Fruit fly (Drosophila melanogaster) whole organism, embryonic: ENCODE results near the gene CG16956.

Source experiments
- Antp ChIP-seq: fragments of 200-800 bp; sonication (Bioruptor generic); optimal IDR thresholded peaks from 3 replicates; lab custom pipeline; 2016; ENCODE audit warnings: missing biosample characterization, missing genetic modification characterization
- Atf3 ChIP-seq: fragments of 200-800 bp; sonication (Bioruptor generic); optimal IDR thresholded peaks from 3 replicates; lab custom pipeline; 2016; ENCODE audit warnings: missing biosample characterization, missing genetic modification characterization
- BEAF-32 ChIP-seq: fragments of 200-800 bp; sonication (Bioruptor generic); optimal IDR thresholded peaks from 3 replicates; lab custom pipeline; 2017; ENCODE audit warnings: missing biosample characterization, missing genetic modification characterization, mild to moderate bottlenecking, moderate library complexity, missing genetic modification reagents
- C15 ChIP-seq: fragments of 200-800 bp; sonication (Bioruptor generic); IDR thresholded peaks from 3 replicates; pipeline ENCODE4 v1.3.6; 2022; ENCODE audit warnings: missing biosample characterization, missing genetic modification characterization
- CG12155 ChIP-seq: fragments of 200-800 bp; sonication (Bioruptor generic); optimal IDR thresholded peaks from 3 replicates; lab custom pipeline; 2016; ENCODE audit warnings: missing biosample characterization, missing genetic modification characterization
- CG12236 ChIP-seq: fragments of 200-800 bp; sonication (Bioruptor generic); optimal IDR thresholded peaks from 2 replicates; lab custom pipeline; 2016; ENCODE audit warnings: missing biosample characterization, missing genetic modification characterization
- CG15696 ChIP-seq: fragments of 200-800 bp; sonication (Bioruptor generic); optimal IDR thresholded peaks from 2 replicates; lab custom pipeline; 2019; ENCODE audit warnings: missing biosample characterization, mild to moderate bottlenecking, missing genetic modification characterization, moderate library complexity
- CG1603 ChIP-seq: fragments of 200-800 bp; sonication (Bioruptor generic); optimal IDR thresholded peaks from 2 replicates; lab custom pipeline; 2019; ENCODE audit warnings: missing biosample characterization, mild to moderate bottlenecking, missing genetic modification characterization, moderate library complexity
- CG17361 ChIP-seq: fragments of 200-800 bp; sonication (Bioruptor generic); IDR thresholded peaks from 3 replicates; pipeline ENCODE4 v1.3.6; 2022; ENCODE audit warnings: missing biosample characterization, missing genetic modification characterization
- CG17568 ChIP-seq: fragments of 200-800 bp; sonication (Bioruptor generic); optimal IDR thresholded peaks from 2 replicates; lab custom pipeline; 2018; ENCODE audit warnings: missing biosample characterization, mild to moderate bottlenecking, missing genetic modification characterization, moderate library complexity
- CG17912 ChIP-seq: fragments of 200-800 bp; sonication (Bioruptor generic); optimal IDR thresholded peaks from 2 replicates; lab custom pipeline; 2018; ENCODE audit warnings: missing biosample characterization, mild to moderate bottlenecking, missing genetic modification characterization
- CG2199 ChIP-seq: fragments of 200-800 bp; sonication (Bioruptor generic); IDR thresholded peaks from 3 replicates; pipeline ENCODE4 v1.3.6; 2022; ENCODE audit warnings: missing biosample characterization, missing genetic modification characterization
- CG2678 ChIP-seq: fragments of 200-800 bp; sonication (Bioruptor generic); optimal IDR thresholded peaks from 3 replicates; lab custom pipeline; 2019; ENCODE audit warnings: missing biosample characterization, mild to moderate bottlenecking, missing genetic modification characterization, moderate library complexity
- CG30431 ChIP-seq: fragments of 200-800 bp; sonication (Bioruptor generic); optimal IDR thresholded peaks from 2 replicates; lab custom pipeline; 2017; ENCODE audit warnings: missing biosample characterization, missing genetic modification characterization
- CG42726 ChIP-seq: fragments of 200-800 bp; sonication (Bioruptor generic); IDR thresholded peaks from 2 replicates; pipeline ENCODE4 v1.3.6; 2022; ENCODE audit warnings: missing biosample characterization, missing genetic modification characterization; ENCODE audit not compliant: partially characterized antibody
- CG43689 ChIP-seq: fragments of 200-800 bp; sonication (Bioruptor generic); IDR thresholded peaks from 2 replicates; pipeline ENCODE4 v1.3.6; 2022; ENCODE audit warnings: missing biosample characterization, missing genetic modification characterization
- CG4820 ChIP-seq: fragments of 200-800 bp; sonication (Bioruptor generic); optimal IDR thresholded peaks from 3 replicates; lab custom pipeline; 2016; ENCODE audit warnings: missing biosample characterization, missing genetic modification characterization
- CG6765 ChIP-seq: fragments of 200-800 bp; sonication (Bioruptor generic); optimal IDR thresholded peaks from 3 replicates; lab custom pipeline; 2017; ENCODE audit warnings: missing biosample characterization, mild to moderate bottlenecking, missing genetic modification characterization
- CG6854 ChIP-seq: fragments of 200-800 bp; sonication (Bioruptor generic); optimal IDR thresholded peaks from 3 replicates; lab custom pipeline; 2017; ENCODE audit warnings: missing biosample characterization, mild to moderate bottlenecking, missing genetic modification characterization
- CG7357 ChIP-seq: fragments of 200-800 bp; sonication (Bioruptor generic); IDR thresholded peaks from 3 replicates; pipeline ENCODE4 v1.3.6; 2022; ENCODE audit warnings: missing biosample characterization, missing genetic modification characterization
- CG7839 ChIP-seq: fragments of 200-800 bp; sonication (Bioruptor generic); optimal IDR thresholded peaks from 3 replicates; lab custom pipeline; 2018; ENCODE audit warnings: missing biosample characterization, mild to moderate bottlenecking, missing genetic modification characterization, moderate library complexity
- CG7987 ChIP-seq: fragments of 200-800 bp; sonication (Bioruptor generic); optimal IDR thresholded peaks from 2 replicates; lab custom pipeline; 2018; ENCODE audit warnings: missing biosample characterization, mild to moderate bottlenecking, missing genetic modification characterization, moderate library complexity
- CG8478 ChIP-seq: fragments of >200 bp; optimal IDR thresholded peaks from 2 replicates; lab custom pipeline; 2018
- CG9817 ChIP-seq: fragments of 200-800 bp; sonication (Bioruptor generic); optimal IDR thresholded peaks from 2 replicates; lab custom pipeline; 2018; ENCODE audit warnings: missing biosample characterization, mild to moderate bottlenecking, missing genetic modification characterization, moderate library complexity
- CTCF ChIP-seq: fragments of 200-800 bp; sonication (Bioruptor generic); optimal IDR thresholded peaks from 2 replicates; lab custom pipeline; 2017; ENCODE audit warnings: missing biosample characterization, mild to moderate bottlenecking, missing genetic modification characterization, moderate library complexity
- Camta ChIP-seq: fragments of 200-800 bp; sonication (Bioruptor generic); optimal IDR thresholded peaks from 2 replicates; lab custom pipeline; 2016; ENCODE audit warnings: missing biosample characterization, missing genetic modification characterization
- CkIIα-i1 ChIP-seq: fragments of 200-800 bp; sonication (Bioruptor generic); IDR thresholded peaks from 2 replicates; pipeline ENCODE4 v1.3.6; 2022; ENCODE audit warnings: missing biosample characterization, missing genetic modification characterization
- CoRest ChIP-seq: fragments of 200-800 bp; sonication (Bioruptor generic); optimal IDR thresholded peaks from 3 replicates; lab custom pipeline; 2018; ENCODE audit warnings: missing biosample characterization, mild to moderate bottlenecking, missing genetic modification characterization, moderate library complexity
- Doc3 ChIP-seq: fragments of 200-800 bp; sonication (Bioruptor generic); IDR thresholded peaks from 3 replicates; pipeline ENCODE4 v1.3.6; 2022; ENCODE audit warnings: missing biosample characterization, missing genetic modification characterization; ENCODE audit not compliant: partially characterized antibody
- H2.0 ChIP-seq: fragments of 200-800 bp; sonication (Bioruptor generic); IDR thresholded peaks from 2 replicates; pipeline ENCODE4 v1.3.6; 2022; ENCODE audit warnings: missing biosample characterization, missing genetic modification characterization
- Hey ChIP-seq: fragments of 200-800 bp; sonication (Bioruptor generic); optimal IDR thresholded peaks from 3 replicates; lab custom pipeline; 2018; ENCODE audit warnings: missing biosample characterization, mild to moderate bottlenecking, missing genetic modification characterization
- Hr39 ChIP-seq: fragments of >200 bp; optimal IDR thresholded peaks from 2 replicates; lab custom pipeline; 2017
- MBD-R2 ChIP-seq: fragments of 200-800 bp; sonication (Bioruptor generic); IDR thresholded peaks from 2 replicates; pipeline ENCODE4 v1.3.6; 2022; ENCODE audit warnings: missing biosample characterization, missing genetic modification characterization
- Mad ChIP-seq: fragments of 200-800 bp; sonication (Bioruptor generic); optimal IDR thresholded peaks from 2 replicates; lab custom pipeline; 2016; ENCODE audit warnings: missing biosample characterization, missing genetic modification characterization
- Poxn ChIP-seq: fragments of 200-800 bp; sonication (Bioruptor generic); IDR thresholded peaks from 2 replicates; pipeline ENCODE4 v1.3.6; 2022; ENCODE audit warnings: missing biosample characterization, missing genetic modification characterization
- Spps ChIP-seq: fragments of 200-800 bp; sonication (Bioruptor generic); optimal IDR thresholded peaks from 2 replicates; lab custom pipeline; 2018; ENCODE audit warnings: missing biosample characterization, mild to moderate bottlenecking, missing genetic modification characterization
- YL-1 ChIP-seq: fragments of 200-800 bp; sonication (Bioruptor generic); optimal IDR thresholded peaks from 3 replicates; lab custom pipeline; 2017; ENCODE audit warnings: missing biosample characterization, mild to moderate bottlenecking, missing genetic modification characterization
- chif ChIP-seq, 2 experiments: fragments of 200-800 bp; sonication (Bioruptor generic); optimal IDR thresholded peaks; 3 replicates each; lab custom pipeline; 2016; ENCODE audit warnings: missing biosample characterization in 2 of 2, missing genetic modification characterization in 2 of 2
- dpn ChIP-seq, 2 experiments: fragments of 200-800 bp; sonication (Bioruptor generic); optimal IDR thresholded peaks; 3 replicates each; lab custom pipeline; 2016; ENCODE audit warnings: missing biosample characterization in 2 of 2, missing genetic modification characterization in 2 of 2
- emc ChIP-seq: fragments of 200-800 bp; sonication (Bioruptor generic); optimal IDR thresholded peaks from 2 replicates; lab custom pipeline; 2016; ENCODE audit warnings: missing biosample characterization, missing genetic modification characterization
- hb ChIP-seq: fragments of 200-800 bp; sonication (Bioruptor generic); IDR thresholded peaks from 3 replicates; pipeline ENCODE4 v1.3.6; 2022; ENCODE audit warnings: missing biosample characterization, missing genetic modification characterization; ENCODE audit not compliant: partially characterized antibody
- lov ChIP-seq, 2 experiments: fragments of 200-800 bp in 1 of 2; fragments of >200 bp in 1 of 2; sonication (Bioruptor generic) in 1 of 2; IDR thresholded peaks in 1 of 2; optimal IDR thresholded peaks in 1 of 2; 2 replicates in 1 of 2; 3 replicates in 1 of 2; pipeline versions ENCODE4 v1.3.6 to Lab custom; 2017 to 2022; ENCODE audit warnings: missing biosample characterization in 1 of 2, missing genetic modification characterization in 1 of 2
- luna ChIP-seq: fragments of 200-800 bp; sonication (Bioruptor generic); optimal IDR thresholded peaks from 2 replicates; lab custom pipeline; 2016; ENCODE audit warnings: missing biosample characterization, missing genetic modification characterization
- nerfin-2 ChIP-seq: fragments of 200-800 bp; sonication (Bioruptor generic); IDR thresholded peaks from 2 replicates; pipeline ENCODE4 v1.3.6; 2022; ENCODE audit warnings: missing biosample characterization, missing genetic modification characterization; ENCODE audit not compliant: partially characterized antibody
- p53 ChIP-seq: fragments of 200-800 bp; sonication (Bioruptor generic); optimal IDR thresholded peaks from 2 replicates; lab custom pipeline; 2016; ENCODE audit warnings: missing biosample characterization, missing genetic modification characterization
- pzg ChIP-seq: fragments of 200-800 bp; sonication (Bioruptor generic); optimal IDR thresholded peaks from 3 replicates; lab custom pipeline; 2018; ENCODE audit warnings: missing biosample characterization, mild to moderate bottlenecking, missing genetic modification characterization, moderate library complexity
- ro ChIP-seq: fragments of 200-800 bp; sonication (Bioruptor generic); IDR thresholded peaks from 2 replicates; pipeline ENCODE4 v1.3.6; 2022; ENCODE audit warnings: missing biosample characterization, missing genetic modification characterization
- shn ChIP-seq: fragments of 200-800 bp; sonication (Bioruptor generic); optimal IDR thresholded peaks from 3 replicates; lab custom pipeline; 2016; ENCODE audit warnings: missing biosample characterization, missing genetic modification characterization
- so ChIP-seq: fragments of 200-800 bp; sonication (Bioruptor generic); IDR thresholded peaks from 3 replicates; pipeline ENCODE4 v1.3.6; 2022; ENCODE audit warnings: missing biosample characterization, missing genetic modification characterization
- tgo ChIP-seq: fragments of 200-800 bp; sonication (Bioruptor generic); IDR thresholded peaks from 3 replicates; pipeline ENCODE4 v1.3.6; 2022; ENCODE audit warnings: missing biosample characterization, missing genetic modification characterization
- toy ChIP-seq: fragments of 200-800 bp; sonication (Bioruptor generic); IDR thresholded peaks from 2 replicates; pipeline ENCODE4 v1.3.6; 2022; ENCODE audit warnings: missing biosample characterization, missing genetic modification characterization

CG16956 gene

dm6 chr2L:13378488-13378964, 35.8 kb downstream of the CG16956 start, which contains the start of the genes CG9302 and beta'COP (continued):
- TF ChIP-seq Poxn (GFP tag; lab: Robert Waterston, UW), result no peak
- peak; percentile 57 for TF ChIP-seq Doc3
- TF ChIP-seq CG6765 (GFP tag; lab: Kevin White, UChicago), result no peak
- peak; percentile 75 for TF ChIP-seq CG7839
- TF ChIP-seq nerfin-2, result peak; percentile 50; the same call in 1 of the 2 replicates
- peak; percentile 12 for TF ChIP-seq Spps
- no peak for TF ChIP-seq Hey (tag; lab: Kevin White, UChicago)
- TF ChIP-seq hb (GFP tag; lab: Robert Waterston, UW), result 0 out of 3 replicates have a peak, but pooled peaks have one; percentile 21
- TF ChIP-seq CG9817 (tag; lab: Kevin White, UChicago), result peak; percentile 75
- peak; percentile 34 for TF ChIP-seq Antp (GFP tag; lab: Kevin White, UChicago)
- peak; percentile 90 for TF ChIP-seq CG17361
- TF ChIP-seq CG17912 (GFP tag; lab: Kevin White, UChicago), result peak; percentile 48
- no peak for TF ChIP-seq CG12236 (GFP tag; lab: Kevin White, UChicago)
- TF ChIP-seq CG7357, result peak; percentile 56; the same call in 1 of the 3 replicates
- TF ChIP-seq shn (GFP tag; lab: Kevin White, UChicago), result peak; percentile 9
- TF ChIP-seq tgo (GFP tag; lab: Robert Waterston, UW), result peak; percentile 54; the same call in 1 of the 3 replicates
- TF ChIP-seq CG2678 (tag; lab: Kevin White, UChicago), result no peak
- peak; percentile 79 for TF ChIP-seq CG15696
- no peak for TF ChIP-seq Hr39 (lab: Kevin White, UChicago)
- TF ChIP-seq CG4820 (GFP tag; lab: Kevin White, UChicago), result peak; percentile 46
- no peak for TF ChIP-seq lov (optimal IDR thresholded peaks at IDR 0.05; lab: Kevin White, UChicago)
- no peak for TF ChIP-seq lov (GFP tag; IDR thresholded peaks at IDR 0.05; lab: Robert Waterston, UW)
- TF ChIP-seq MBD-R2 (GFP tag; lab: Robert Waterston, UW), result peak; percentile 66
- no peak for TF ChIP-seq toy
- peak; percentile 19 for TF ChIP-seq luna (GFP tag; lab: Kevin White, UChicago)
- TF ChIP-seq H2.0 (GFP tag; lab: Robert Waterston, UW), result no peak
- TF ChIP-seq CkIIα-i1 (GFP tag; lab: Robert Waterston, UW), result no peak
- peak; percentile 1 for TF ChIP-seq p53 (GFP tag; lab: Kevin White, UChicago)
- peak; percentile 88 for TF ChIP-seq CoRest (tag; lab: Kevin White, UChicago)
- TF ChIP-seq emc (GFP tag; lab: Kevin White, UChicago), result no peak
- TF ChIP-seq CG2199, result 0 out of 3 replicates have a peak, but pooled peaks have one; percentile 25
- TF ChIP-seq BEAF-32 (GFP tag; lab: Kevin White, UChicago), result peak; percentile 85
- TF ChIP-seq chif (GFP tag; optimal IDR thresholded peaks at IDR 0.05; lab: Kevin White, UChicago), result peak in 1 of 2 experiments; percentile 20
- no peak for TF ChIP-seq CG6854
- TF ChIP-seq CG42726, result no peak
- peak; percentile 20 for TF ChIP-seq CG30431 (GFP tag; lab: Kevin White, UChicago)
- peak; percentile 77 for TF ChIP-seq CG12155 (GFP tag; lab: Kevin White, UChicago)
- TF ChIP-seq C15, result no peak
- no peak for TF ChIP-seq CG8478 (lab: Kevin White, UChicago)
- no peak for TF ChIP-seq ro (GFP tag; lab: Robert Waterston, UW)
- peak; percentile 73 for TF ChIP-seq YL-1 (GFP tag; lab: Kevin White, UChicago)
- peak; percentile 35 for TF ChIP-seq pzg (GFP tag; lab: Kevin White, UChicago)
- TF ChIP-seq CG7987 (GFP tag; lab: Kevin White, UChicago), result peak; percentile 33
- peak; percentile 47 for TF ChIP-seq Mad
- TF ChIP-seq CG17568 (GFP tag; lab: Kevin White, UChicago), result no peak
- no peak for TF ChIP-seq CG43689 (GFP tag; lab: Robert Waterston, UW)
- no peak for TF ChIP-seq Atf3
- no peak for TF ChIP-seq CG1603 (tag; lab: Kevin White, UChicago)
- TF ChIP-seq CTCF, result no peak
- TF ChIP-seq so (GFP tag; lab: Robert Waterston, UW), result no peak
- no peak for TF ChIP-seq Camta (GFP tag; lab: Kevin White, UChicago)
- peak; percentile 31 to 63 for TF ChIP-seq dpn (GFP tag; optimal IDR thresholded peaks at IDR 0.05; lab: Kevin White, UChicago)
